Worm (Caenorhabditis elegans) whole organism, L1 larva: ENCODE measurements around the gene F41C3.2.

Experiments
- F16B12.6 ChIP-seq: fragments of 150-350 bp; optimal IDR thresholded peaks from 2 replicates; lab custom pipeline; 2014; ENCODE audit warnings: missing biosample characterization, missing genetic modification characterization
- aha-1 ChIP-seq: fragments of 150-350 bp; optimal IDR thresholded peaks from 2 replicates; lab custom pipeline; 2014; ENCODE audit warnings: missing biosample characterization, missing genetic modification characterization
- ama-1 ChIP-seq: fragments of 150-350 bp; optimal IDR thresholded peaks from 2 replicates; lab custom pipeline; 2014
- ceh-8 ChIP-seq: fragments of 200-800 bp; sonication (Bioruptor generic); optimal IDR thresholded peaks from 2 replicates; lab custom pipeline; 2018; ENCODE audit warnings: mild to moderate bottlenecking, missing genetic modification characterization, moderate library complexity, missing compliant biosample characterization
- efl-1 ChIP-seq, 4 experiments: fragments of 150-350 bp; optimal IDR thresholded peaks in 3 of 4; peaks in 1 of 4; 1 replicate in 1 of 4; 2 replicates in 3 of 4; lab custom pipeline; 2014; ENCODE audit warnings: missing biosample characterization in 2 of 4, missing genetic modification characterization in 2 of 4, missing genetic modification reagents in 2 of 4
- egl-13 ChIP-seq: sonication (generic microtip); optimal IDR thresholded peaks from 2 replicates; lab custom pipeline; 2016; ENCODE audit warnings: missing genotype, missing genetic modification reagents, missing genetic modification characterization, missing compliant biosample characterization
- elt-3 ChIP-seq, 6 experiments: fragments of 150-350 bp in 1 of 6; sonication (generic microtip); optimal IDR thresholded peaks; 2 replicates each; lab custom pipeline; 2017 to 2018; ENCODE audit warnings: missing biosample characterization in 6 of 6, missing genetic modification characterization in 6 of 6, inconsistent platforms in 1 of 6
- fkh-8 ChIP-seq: sonication (generic microtip); optimal IDR thresholded peaks from 2 replicates; lab custom pipeline; 2016; ENCODE audit warnings: mild to moderate bottlenecking, missing genetic modification characterization, missing compliant biosample characterization
- hlh-4 ChIP-seq: sonication (generic microtip); optimal IDR thresholded peaks from 2 replicates; lab custom pipeline; 2016; ENCODE audit warnings: mild to moderate bottlenecking, missing genetic modification characterization, missing compliant biosample characterization
- lin-14 ChIP-seq: fragments of 200-800 bp; sonication (Bioruptor generic); optimal IDR thresholded peaks from 2 replicates; lab custom pipeline; 2018; ENCODE audit warnings: mild to moderate bottlenecking, missing genetic modification characterization, moderate library complexity, missing compliant biosample characterization
- lin-15B ChIP-seq: fragments of 150-350 bp; sonication (generic microtip); optimal IDR thresholded peaks from 3 replicates; lab custom pipeline; 2014; ENCODE audit warnings: missing biosample characterization, missing genetic modification characterization
- lin-35 ChIP-seq, 2 experiments: fragments of 150-350 bp; optimal IDR thresholded peaks; 2 replicates each; lab custom pipeline; 2014; ENCODE audit warnings: missing biosample characterization in 2 of 2, missing genetic modification characterization in 2 of 2, missing genetic modification reagents in 2 of 2
- lsy-2 ChIP-seq, 2 experiments: fragments of 150-350 bp; optimal IDR thresholded peaks; 2 replicates each; lab custom pipeline; 2014; ENCODE audit warnings: missing biosample characterization in 2 of 2, missing genetic modification characterization in 2 of 2
- mdl-1 ChIP-seq, 2 experiments: fragments of 150-350 bp; optimal IDR thresholded peaks; 2 replicates each; lab custom pipeline; 2014 to 2017; ENCODE audit warnings: missing biosample characterization in 2 of 2, missing genetic modification characterization in 2 of 2, inconsistent platforms in 1 of 2
- mep-1 ChIP-seq: fragments of 150-350 bp; optimal IDR thresholded peaks from 2 replicates; lab custom pipeline; 2014; ENCODE audit warnings: missing biosample characterization, missing genetic modification characterization
- nhr-12 ChIP-seq: sonication (generic microtip); optimal IDR thresholded peaks from 2 replicates; lab custom pipeline; 2017; ENCODE audit warnings: missing biosample characterization, missing genetic modification characterization
- nhr-19 ChIP-seq: fragments of 200-800 bp; sonication (Bioruptor generic); conservative IDR thresholded peaks from 2 replicates; pipeline ENCODE4 v1.3.6; 2022; ENCODE audit warnings: missing genetic modification characterization, missing compliant biosample characterization
- nhr-20 ChIP-seq: sonication (generic microtip); optimal IDR thresholded peaks from 2 replicates; lab custom pipeline; 2016; ENCODE audit warnings: mild to moderate bottlenecking, missing genetic modification characterization, missing compliant biosample characterization
- nhr-28 ChIP-seq: fragments of 150-350 bp; optimal IDR thresholded peaks from 2 replicates; lab custom pipeline; 2014; ENCODE audit warnings: missing biosample characterization, missing genetic modification characterization
- nhr-47 ChIP-seq: sonication (generic microtip); optimal IDR thresholded peaks from 2 replicates; lab custom pipeline; 2016; ENCODE audit warnings: mild to moderate bottlenecking, missing genetic modification characterization, moderate library complexity, missing compliant biosample characterization
- nhr-71 ChIP-seq: sonication (generic microtip); optimal IDR thresholded peaks from 2 replicates; lab custom pipeline; 2016; ENCODE audit warnings: mild to moderate bottlenecking, missing genetic modification characterization, moderate library complexity, missing compliant biosample characterization
- nhr-76 ChIP-seq: sonication (generic microtip); optimal IDR thresholded peaks from 2 replicates; lab custom pipeline; 2017; ENCODE audit warnings: missing biosample characterization, missing genetic modification characterization
- nhr-84 ChIP-seq: sonication (generic microtip); optimal IDR thresholded peaks from 2 replicates; lab custom pipeline; 2017; ENCODE audit warnings: missing biosample characterization, missing genetic modification characterization
- nhr-85 ChIP-seq: sonication (generic microtip); peaks from one replicate; lab custom pipeline; 2016; ENCODE audit warnings: missing genetic modification characterization, inconsistent platforms, missing compliant biosample characterization
- pag-3 ChIP-seq: sonication (generic microtip); optimal IDR thresholded peaks from 2 replicates; lab custom pipeline; 2017; ENCODE audit warnings: missing genetic modification characterization, mild to moderate bottlenecking, missing compliant biosample characterization, antibody characterized with exemption, borderline replicate concordance; ENCODE audit not compliant: insufficient read depth
- pax-3 ChIP-seq: fragments of 200-800 bp; sonication (Bioruptor generic); optimal IDR thresholded peaks from 2 replicates; lab custom pipeline; 2018; ENCODE audit warnings: mild to moderate bottlenecking, missing genetic modification characterization, moderate library complexity, missing compliant biosample characterization
- pqm-1 ChIP-seq: sonication (generic microtip); optimal IDR thresholded peaks from 3 replicates; lab custom pipeline; 2017; ENCODE audit warnings: missing biosample characterization, missing genetic modification characterization
- snu-23 ChIP-seq: sonication (generic microtip); optimal IDR thresholded peaks from 2 replicates; lab custom pipeline; 2016; ENCODE audit warnings: missing genetic modification characterization, missing compliant biosample characterization
- tbx-2 ChIP-seq: sonication (generic microtip); optimal IDR thresholded peaks from 2 replicates; lab custom pipeline; 2016; ENCODE audit warnings: missing genetic modification characterization, missing compliant biosample characterization
- unc-130 ChIP-seq: fragments of 150-350 bp; optimal IDR thresholded peaks from 2 replicates; lab custom pipeline; 2017; ENCODE audit warnings: missing biosample characterization, missing genetic modification characterization, inconsistent platforms
- zip-4 ChIP-seq: fragments of 200-800 bp; sonication (Bioruptor generic); optimal IDR thresholded peaks from 2 replicates; lab custom pipeline; 2018; ENCODE audit warnings: mild to moderate bottlenecking, missing genetic modification characterization, moderate library complexity, missing compliant biosample characterization
- ztf-11 ChIP-seq, 2 experiments: sonication (generic microtip); optimal IDR thresholded peaks; 2 replicates each; lab custom pipeline; 2016 to 2017; ENCODE audit warnings: missing genetic modification characterization in 2 of 2, missing biosample characterization in 1 of 2, missing compliant biosample characterization in 1 of 2
- ztf-4 ChIP-seq: fragments of 150-350 bp; optimal IDR thresholded peaks from 2 replicates; lab custom pipeline; 2014; ENCODE audit warnings: missing biosample characterization, missing genetic modification characterization

F41C3.2 gene

ce11 chrII:4748374-4748773, 1.4 kb upstream of the F41C3.2 start:
- TF ChIP-seq lin-14 (GFP tag; lab: Kevin White, UChicago), result peak; percentile 5
- TF ChIP-seq efl-1 (optimal IDR thresholded peaks at IDR 0.05; lab: Kevin White, UChicago), result no peak
- peak in 1 of 2 experiments; percentile 93 for TF ChIP-seq efl-1 (GFP tag; optimal IDR thresholded peaks at IDR 0.05 in 1 of 2; lab: Kevin White, UChicago)
- no peak for TF ChIP-seq ama-1 (lab: Kevin White, UChicago)
- TF ChIP-seq nhr-84 (tag; lab: Kevin White, UChicago), result no peak
- no peak for TF ChIP-seq egl-13
- TF ChIP-seq unc-130 (tag; lab: Kevin White, UChicago), result peak; percentile 3
- TF ChIP-seq nhr-47 (tag; lab: Kevin White, UChicago), result no peak
- TF ChIP-seq nhr-85 (tag; lab: Kevin White, UChicago), result peak; percentile 87
- no peak for TF ChIP-seq nhr-12 (tag; lab: Kevin White, UChicago)
- TF ChIP-seq F16B12.6 (tag; lab: Kevin White, UChicago), result no peak
- TF ChIP-seq nhr-20 (tag; lab: Kevin White, UChicago), result peak; percentile 61
- TF ChIP-seq nhr-19 (GFP tag; lab: Robert Waterston, UW), result peak; percentile 41
- peak in 3 of 6 experiments; percentile 27 to 65 (median 46) for TF ChIP-seq elt-3 (tag; optimal IDR thresholded peaks at IDR 0.05; lab: Kevin White, UChicago)
- no peak for TF ChIP-seq ceh-8 (GFP tag; lab: Kevin White, UChicago)
- peak in 1 of 2 experiments; percentile 14 for TF ChIP-seq lin-35 (GFP tag; optimal IDR thresholded peaks at IDR 0.05; lab: Kevin White, UChicago)
- TF ChIP-seq nhr-28 (tag; lab: Kevin White, UChicago), result no peak
- TF ChIP-seq tbx-2 (tag; lab: Kevin White, UChicago), result peak; percentile 31
- TF ChIP-seq mdl-1 (tag; optimal IDR thresholded peaks at IDR 0.05; lab: Kevin White, UChicago), result peak in 1 of 2 experiments; percentile 48
- TF ChIP-seq snu-23 (GFP tag; lab: Kevin White, UChicago), result peak; percentile 6
- TF ChIP-seq mep-1 (tag; lab: Kevin White, UChicago), result peak; percentile 1
- TF ChIP-seq zip-4 (GFP tag; lab: Kevin White, UChicago), result no peak
- peak; percentile 56 for TF ChIP-seq nhr-71 (tag; lab: Kevin White, UChicago)

ce11 chrII:4752257-4752728, 2.5 kb downstream of the F41C3.2 start, which contains the start of gene F41C3.1:
Gene F41C3.1 (plus strand): TSS chrII:4752307.
- TF ChIP-seq nhr-85 (tag; lab: Kevin White, UChicago), result peak; percentile 8
- no peak for TF ChIP-seq nhr-20 (tag; lab: Kevin White, UChicago)

- TF ChIP-seq lin-15B, result no peak
- TF ChIP-seq pax-3 (tag; lab: Kevin White, UChicago), result no peak
- no peak for TF ChIP-seq aha-1 (tag; lab: Kevin White, UChicago)
- no peak for TF ChIP-seq nhr-76 (tag; lab: Kevin White, UChicago)
- TF ChIP-seq pag-3 (tag; lab: Kevin White, UChicago), result no peak
Observed at ce11 chrII:4753133-4753532, 3.4 kb downstream of the F41C3.2 start, which contains the start of gene C27D9.1. Gene C27D9.1 (plus strand): TSS chrII:4753413.

ce11 chrII:4755654-4756053, 5.9 kb downstream of the F41C3.2 start:
- TF ChIP-seq hlh-4 (tag; lab: Kevin White, UChicago) (no peak), pqm-1 (tag; lab: Kevin White, UChicago) (no peak), fkh-8 (tag; lab: Kevin White, UChicago) (no peak), ztf-11 (tag; optimal IDR thresholded peaks at IDR 0.05; lab: Kevin White, UChicago) (no peak), lsy-2 (tag; optimal IDR thresholded peaks at IDR 0.05; lab: Kevin White, UChicago) (no peak)

ce11 chrII:4756751-4757150, 7.0 kb downstream of the F41C3.2 start, which contains the start of gene C27D9.2:
Gene C27D9.2 (minus strand): TSS chrII:4756851.
- no peak for TF ChIP-seq nhr-47 (tag; lab: Kevin White, UChicago)
- TF ChIP-seq ztf-4 (tag; lab: Kevin White, UChicago), result no peak
